Fruit fly (Drosophila melanogaster) Kc167 (cell line): ENCODE measurements around the gene CG1647.

ENCODE experiments used
- Sin3A ChIP-seq: fragments of >200 bp; optimal IDR thresholded peaks from 2 replicates; lab custom pipeline; 2018; ENCODE audit warnings: missing external identifiers
- h ChIP-seq: fragments of >200 bp; optimal IDR thresholded peaks from 3 replicates; lab custom pipeline; 2018; ENCODE audit warnings: missing external identifiers
- insv ChIP-seq: fragments of >200 bp; optimal IDR thresholded peaks from 3 replicates; lab custom pipeline; 2018; ENCODE audit warnings: missing external identifiers
- psq ChIP-seq: fragments of >200 bp; optimal IDR thresholded peaks from 2 replicates; lab custom pipeline; 2017; ENCODE audit warnings: missing external identifiers

- TF ChIP-seq h (no peak), psq (lab: Kevin White, UChicago) (no peak), insv (lab: Kevin White, UChicago) (no peak), Sin3A (lab: Kevin White, UChicago) (no peak)
These were observed 39.1 kb downstream of the CG1647 start, which contains the start of gene Inx3 for dm6 chr3R:28859058-28859526.
